Fruit fly (Drosophila melanogaster) whole organism, pupa: ENCODE data around the gene CG9917.

ENCODE experiments used
- CG13204 ChIP-seq: fragments of 200-800 bp; sonication (Bioruptor generic); optimal IDR thresholded peaks from 2 replicates; lab custom pipeline; 2018; ENCODE audit warnings: missing biosample characterization, mild to moderate bottlenecking, missing genetic modification characterization, moderate library complexity
- CG14655 ChIP-seq: fragments of 200-800 bp; sonication (Bioruptor generic); optimal IDR thresholded peaks from 3 replicates; lab custom pipeline; 2017; ENCODE audit warnings: mild to moderate bottlenecking, missing biosample characterization, missing genetic modification reagents, missing genetic modification characterization
- D1 ChIP-seq: fragments of 200-800 bp; sonication (Bioruptor generic); optimal IDR thresholded peaks from 2 replicates; lab custom pipeline; 2018; ENCODE audit warnings: missing biosample characterization, mild to moderate bottlenecking, missing genetic modification characterization, moderate library complexity
- Snoo ChIP-seq: fragments of 200-800 bp; sonication (Bioruptor generic); optimal IDR thresholded peaks from 3 replicates; lab custom pipeline; 2017; ENCODE audit warnings: missing biosample characterization, mild to moderate bottlenecking, missing genetic modification characterization, inconsistent platforms

DNA sequence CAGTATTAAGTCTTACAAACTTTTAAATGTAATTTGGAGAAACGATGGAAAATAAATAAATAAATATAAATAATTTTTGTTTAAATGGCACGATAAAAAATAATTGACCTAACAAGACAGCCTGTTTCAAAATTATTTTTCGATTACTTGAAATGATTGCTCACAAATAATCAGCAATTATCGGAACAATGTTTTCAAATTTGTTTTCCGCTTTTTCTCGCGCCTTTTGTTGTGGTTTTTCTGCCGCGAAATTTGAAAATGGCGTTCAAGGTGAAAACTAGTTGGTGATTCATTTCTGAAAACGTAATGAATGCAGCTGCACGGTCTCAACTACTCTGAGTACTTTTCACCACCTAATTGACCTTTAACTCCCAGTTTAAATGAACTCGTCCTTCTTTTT is 2.0 kb downstream of the CG9917 start:
- TF ChIP-seq Snoo (tag; lab: Kevin White, UChicago) (no peak), D1 (tag; lab: Kevin White, UChicago) (no peak), CG13204 (no peak), CG14655 (GFP tag; lab: Kevin White, UChicago) (no peak)
